ENCODE assay signal across 2 worm cellular contexts in the genomic region with DNA sequence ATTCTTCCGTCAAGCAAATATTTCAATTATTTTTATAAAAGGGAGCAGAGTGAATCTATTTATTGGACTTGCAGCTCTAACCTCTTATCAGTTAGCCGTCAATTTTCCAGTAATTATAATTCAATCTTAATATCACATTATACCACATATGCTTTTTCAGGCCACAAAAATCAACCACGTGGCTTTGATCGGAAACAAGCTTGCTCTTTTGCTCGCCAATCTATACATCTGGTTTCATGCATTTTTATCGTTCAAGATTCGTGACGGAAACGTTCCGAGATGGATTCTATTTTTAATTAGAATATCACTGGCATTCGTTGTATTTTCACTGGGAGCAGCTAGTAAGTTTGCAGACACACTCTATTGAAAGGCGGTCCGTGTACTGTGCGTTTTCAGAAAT.
A peak's percentile ranks its signal among the peaks of the same experiment; 100 is the strongest.
TF ChIP-seq lines count a peak whose summit lies in the region.

No protein-coding gene starts in this region.

TF ChIP-seq in whole organism, L1 larva, 84 proteins besides CTCF, POLR2A, EP300 and RAD21:
- TF ChIP-seq efl-1 (optimal IDR thresholded peaks at IDR 0.05; lab: Kevin White, UChicago) (no peak), efl-1 (GFP tag; optimal IDR thresholded peaks at IDR 0.05 in 1 of 2; lab: Kevin White, UChicago) (no peak), nhr-11 (tag; optimal IDR thresholded peaks at IDR 0.05; lab: Kevin White, UChicago) (no peak), nhr-76 (tag; optimal IDR thresholded peaks at IDR 0.05; lab: Kevin White, UChicago) (no peak), dsc-1 (tag; optimal IDR thresholded peaks at IDR 0.05; lab: Kevin White, UChicago) (peak; percentile 82)

TF ChIP-seq in whole organism, L4 larva, 104 proteins besides CTCF, POLR2A, EP300 and RAD21:
- TF ChIP-seq aha-1 (tag; lab: Kevin White, UChicago) (peak; percentile 17), unc-62 (GFP tag; optimal IDR thresholded peaks at IDR 0.05 in 1 of 2; lab: Kevin White, UChicago) (peak in 1 of 2 experiments; percentile 51), unc-62 (tag; optimal IDR thresholded peaks at IDR 0.05; lab: Kevin White, UChicago) (no peak), F49E8.2 (tag; optimal IDR thresholded peaks at IDR 0.05; lab: Kevin White, UChicago; ENCODE audit: borderline replicate concordance) (no peak)
TF ChIP-seq in whole organism, L4 larva: peak in this region for 2.
